Fruit fly (Drosophila melanogaster) ovary, adult (tissue): ENCODE results near the gene CG14937.

Source experiments
- CG17801 ChIP-seq: fragments of 200-800 bp; optimal IDR thresholded peaks from 2 replicates; lab custom pipeline; 2019; ENCODE audit warnings: missing biosample characterization, mild to moderate bottlenecking, missing genetic modification characterization, moderate library complexity; ENCODE audit not compliant: partially characterized antibody

CG14937 gene

DNA sequence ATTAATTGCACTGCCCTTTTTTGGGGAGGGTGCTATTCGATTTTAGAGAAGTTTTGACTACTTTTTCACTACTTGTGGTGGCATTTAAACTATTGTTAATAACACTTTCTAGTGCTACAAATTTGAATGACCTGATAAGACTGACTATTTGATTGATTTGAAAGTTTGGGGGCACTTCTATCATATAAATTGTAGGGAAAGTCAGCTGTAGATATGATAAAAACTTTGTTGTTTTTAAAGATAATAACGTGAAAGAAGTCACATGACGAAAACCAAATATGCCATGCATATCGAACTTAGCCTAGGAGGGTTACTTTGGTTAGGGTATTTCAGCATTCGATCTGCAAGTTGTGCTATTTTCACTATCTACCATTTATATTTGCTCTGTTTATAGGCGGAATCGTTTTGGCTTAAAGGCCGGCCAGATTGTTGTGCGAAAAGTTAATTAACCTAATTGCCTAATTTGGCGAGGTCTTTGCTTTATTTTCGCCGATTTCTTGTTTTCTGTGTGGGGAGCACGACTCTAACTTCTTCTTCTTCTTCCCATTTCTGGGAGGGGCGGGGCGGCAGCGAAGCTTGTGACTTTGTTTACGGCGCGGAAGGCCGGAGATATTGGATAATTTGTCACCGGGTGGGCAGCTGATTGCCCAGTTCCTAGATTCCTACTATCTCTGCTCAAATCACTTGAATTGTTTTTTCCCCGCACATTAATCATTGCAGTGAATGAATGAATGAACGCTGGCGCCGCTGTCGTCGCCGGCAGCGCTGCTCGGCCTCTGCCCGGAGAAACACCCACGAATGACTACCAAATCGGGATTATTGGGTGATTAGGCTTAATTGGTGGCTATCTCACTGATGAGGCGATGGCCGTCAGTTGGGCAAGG is 19.1 kb upstream of the CG14937 start:
- no peak for TF ChIP-seq CG17801 (GFP tag; lab: Kevin White, UChicago)

DNA sequence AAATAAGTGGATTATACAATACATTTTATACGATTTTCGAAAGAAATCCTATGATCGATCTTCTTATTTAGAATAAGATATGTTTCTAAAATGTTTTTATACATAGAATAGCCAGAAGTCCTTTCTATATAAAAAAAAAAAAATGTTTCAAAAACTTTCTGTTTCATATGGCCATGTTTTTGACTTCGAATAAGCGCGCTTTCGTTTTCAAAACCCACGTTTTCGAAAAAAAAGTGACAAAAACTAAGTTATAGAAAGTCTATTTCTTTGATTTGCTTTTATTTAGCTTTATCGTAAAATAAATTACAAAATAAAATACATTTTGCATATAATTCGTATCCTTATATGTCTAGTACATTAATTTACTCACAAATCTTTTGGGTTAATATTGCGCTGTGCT is 15.9 kb upstream of the CG14937 start:
- no peak for TF ChIP-seq CG17801 (GFP tag; lab: Kevin White, UChicago)

DNA sequence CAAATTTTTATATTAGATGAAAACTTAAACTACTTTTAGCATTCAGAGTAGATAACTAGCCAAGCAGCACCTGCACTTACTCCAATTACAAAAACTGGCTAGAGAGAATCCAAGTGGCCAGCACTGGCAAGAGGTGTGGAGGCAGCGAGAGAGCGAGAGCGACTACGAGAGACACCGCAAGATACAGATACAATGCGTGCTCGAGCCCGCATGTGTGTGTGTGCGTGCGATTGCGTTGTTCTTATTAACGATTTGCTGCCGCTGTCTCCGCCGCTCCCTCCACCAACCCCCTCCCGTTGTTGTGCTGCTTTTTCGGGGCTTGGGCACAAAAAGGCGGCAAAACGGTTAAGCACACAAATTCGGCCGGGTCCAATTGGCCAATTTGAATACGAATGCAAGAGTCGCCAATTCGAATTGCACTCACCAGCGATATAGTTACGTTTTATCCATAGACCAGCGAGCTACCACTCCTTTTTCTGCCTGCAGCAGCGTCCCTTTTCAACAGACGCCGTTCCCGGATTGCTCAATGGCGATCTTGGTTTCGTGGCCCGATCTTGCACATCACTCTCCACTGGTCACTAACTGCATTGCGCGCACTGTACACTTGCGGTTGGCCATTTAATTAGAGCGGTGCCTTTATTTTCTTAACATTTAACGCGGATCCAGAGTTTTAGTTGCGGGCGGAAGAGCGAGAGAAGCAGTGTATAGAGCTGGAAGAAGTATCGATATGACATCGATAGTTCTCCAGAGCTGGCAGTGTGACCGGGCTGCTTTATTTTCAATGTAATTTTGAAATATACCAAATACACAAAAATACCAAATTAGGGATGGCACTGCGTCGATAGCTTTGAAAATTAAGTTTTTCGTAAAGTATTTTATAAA is 15.1 kb upstream of the CG14937 start, which contains the start of gene crol:
crol (minus strand) TSS at position 737 of the 882 bp plus-strand sequence.
- TF ChIP-seq CG17801 (GFP tag; lab: Kevin White, UChicago), result no peak

DNA sequence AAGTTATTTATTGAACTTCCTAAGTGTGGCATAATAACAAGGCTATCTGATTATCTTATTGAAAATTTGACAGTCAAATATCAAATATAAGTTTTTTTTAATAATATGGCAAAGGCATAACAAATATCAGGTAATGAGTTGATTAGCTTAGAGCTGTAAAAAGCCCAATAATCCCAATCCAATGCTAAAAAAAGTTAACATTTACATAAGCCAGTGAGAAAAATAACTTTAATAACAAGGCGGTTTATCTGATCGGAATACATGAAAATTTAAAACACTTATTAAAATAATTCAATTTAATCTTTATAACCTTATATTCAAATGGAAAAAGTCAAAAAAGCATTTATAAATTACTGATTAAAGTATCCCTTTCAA is 14.4 kb upstream of the CG14937 start:
- TF ChIP-seq CG17801 (GFP tag; lab: Kevin White, UChicago), result no peak

DNA sequence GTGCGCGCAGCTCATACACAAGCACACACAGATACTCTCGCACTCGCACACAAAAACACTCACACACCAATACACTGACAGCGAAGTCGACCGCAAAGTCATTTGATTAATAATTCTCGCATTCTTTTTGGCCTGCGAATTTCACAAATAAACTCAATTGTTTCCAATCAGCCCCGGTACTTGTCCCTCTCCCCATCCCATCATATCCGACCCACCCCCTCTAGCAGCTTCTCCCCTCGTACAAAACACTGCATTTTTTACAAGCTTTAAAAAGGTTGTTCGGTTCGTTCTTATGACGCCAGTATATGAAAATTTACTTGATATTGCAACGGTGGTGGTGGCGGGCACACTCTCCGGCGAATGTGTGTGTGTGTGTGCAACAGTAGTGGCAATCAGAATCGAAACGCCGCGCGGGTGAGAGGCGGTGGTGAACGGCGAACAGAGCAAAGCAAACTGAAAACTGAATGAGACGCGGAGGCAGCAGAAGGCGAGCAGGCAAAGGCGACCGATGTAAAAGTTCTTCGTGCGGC is 13.9 kb upstream of the CG14937 start:
- peak; percentile 48 for TF ChIP-seq CG17801 (GFP tag; lab: Kevin White, UChicago)

dm6 chr2L:11806701-11807674 is 13.1 kb upstream of the CG14937 start:
- TF ChIP-seq CG17801 (GFP tag; lab: Kevin White, UChicago), result peak; percentile 51

DNA sequence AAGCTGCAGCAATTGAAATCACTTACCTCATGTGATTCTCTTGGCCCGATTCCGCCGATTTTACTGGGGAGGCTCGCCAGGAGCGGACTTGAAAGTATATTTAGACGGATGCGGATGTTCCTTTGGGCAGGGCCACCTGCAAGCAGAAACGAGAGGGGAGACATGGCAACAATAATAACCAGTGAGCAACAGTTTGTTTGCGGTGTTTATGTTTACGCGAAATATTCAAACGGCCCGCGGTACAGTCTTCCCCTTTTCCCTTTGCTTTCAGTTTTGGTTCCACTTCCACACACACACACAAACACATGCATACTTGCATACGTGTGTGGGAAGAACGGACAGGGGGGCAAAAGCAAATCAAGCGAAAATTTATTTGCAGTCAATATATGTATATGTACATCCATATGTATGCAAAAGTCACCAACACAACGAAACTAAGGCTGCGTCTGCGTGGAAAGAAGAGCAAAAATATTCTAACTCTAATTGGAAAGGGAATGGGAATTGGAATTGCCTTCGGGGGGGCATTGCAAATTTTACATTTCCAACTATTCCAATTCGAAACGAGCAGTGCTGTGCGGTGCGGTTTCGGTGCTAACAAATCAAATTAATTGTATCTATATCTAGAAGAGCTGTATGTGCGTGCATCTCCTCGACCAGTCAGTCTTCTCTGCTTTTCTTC is 12.3 kb upstream of the CG14937 start:
- no peak for TF ChIP-seq CG17801 (GFP tag; lab: Kevin White, UChicago)

DNA sequence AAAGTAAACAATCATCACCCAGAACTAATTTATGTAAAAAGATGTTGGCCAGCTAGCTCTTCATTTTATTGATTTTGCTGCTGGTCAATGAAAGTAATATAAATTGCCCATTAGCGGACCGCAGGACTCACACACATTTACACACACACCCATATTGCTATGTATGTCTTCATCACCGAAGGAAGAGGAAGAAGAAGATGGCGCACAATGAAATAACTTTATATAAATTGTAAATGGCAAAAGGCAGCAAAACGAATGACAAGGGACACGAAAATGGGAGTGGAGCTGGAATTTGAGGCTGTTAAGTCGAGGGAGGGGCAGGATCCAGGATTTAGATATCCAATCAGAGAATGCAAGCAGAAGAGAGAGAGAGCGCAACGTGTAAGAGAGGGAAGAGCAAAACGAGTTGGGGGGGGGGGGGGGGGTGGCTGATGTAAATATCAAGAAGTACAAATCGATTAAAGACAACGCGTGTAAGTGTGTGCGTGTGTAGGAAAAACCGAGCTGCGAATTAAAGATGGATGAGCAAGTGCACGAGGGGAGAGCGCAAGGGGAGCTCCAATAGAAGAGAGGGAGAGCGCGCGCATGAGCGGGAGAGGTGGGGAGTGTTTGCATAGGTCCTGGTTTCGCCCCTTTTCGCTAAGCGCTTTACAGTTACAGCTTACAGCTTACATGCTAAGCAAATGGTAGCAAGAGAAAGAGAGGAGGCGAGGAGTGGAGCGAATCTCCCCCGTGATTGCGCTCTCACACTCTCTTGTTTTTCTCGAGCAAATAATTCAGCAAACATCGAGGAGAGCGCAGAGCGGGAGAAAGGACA is 10.6 kb upstream of the CG14937 start:
- TF ChIP-seq CG17801 (GFP tag; lab: Kevin White, UChicago), result no peak

DNA sequence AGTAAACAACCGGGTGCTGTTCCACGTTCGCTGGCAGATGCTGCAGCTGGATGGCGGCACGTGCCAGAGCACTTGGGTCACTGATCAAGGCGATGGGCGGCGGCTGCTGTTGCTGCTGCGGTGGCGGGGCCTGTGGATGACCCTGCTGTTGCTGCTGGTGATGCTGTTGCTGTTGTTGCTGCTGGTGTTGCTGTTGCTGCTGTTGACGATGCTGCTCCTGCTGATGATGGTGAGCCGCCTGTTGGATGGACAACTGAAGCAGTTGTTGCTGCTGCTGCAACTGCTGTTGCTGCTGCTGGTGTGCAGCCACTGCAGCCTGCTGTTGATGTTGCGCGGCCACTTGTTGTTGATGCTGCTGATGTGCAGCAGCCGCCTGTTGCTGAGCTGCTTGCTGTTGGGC is 3.2 kb upstream of the CG14937 start:
- TF ChIP-seq CG17801 (GFP tag; lab: Kevin White, UChicago), result no peak

DNA sequence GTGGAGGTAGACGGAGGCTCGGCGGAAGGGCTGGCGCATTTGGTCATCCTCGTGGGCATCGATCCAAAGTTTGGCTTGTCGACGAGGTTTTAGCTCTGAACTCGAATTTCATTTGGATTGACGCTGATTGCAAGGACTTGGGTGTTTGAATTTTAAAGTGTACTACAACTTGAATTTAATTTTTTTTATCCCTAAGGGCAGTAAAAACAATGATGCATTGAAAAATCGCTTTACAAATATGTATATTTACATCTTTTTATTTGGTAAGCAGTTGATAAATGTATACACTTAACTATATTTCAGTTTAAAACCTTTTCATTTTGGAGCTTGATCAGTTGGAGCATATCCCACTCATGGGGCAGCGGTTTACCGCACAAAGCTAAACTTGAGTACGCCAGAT is 1.6 kb downstream of the CG14937 start, which contains the start of gene Tsp33B:
Tsp33B (minus strand) TSS at position 101 of the 400 bp plus-strand sequence.
- TF ChIP-seq CG17801 (GFP tag; lab: Kevin White, UChicago), result no peak

DNA sequence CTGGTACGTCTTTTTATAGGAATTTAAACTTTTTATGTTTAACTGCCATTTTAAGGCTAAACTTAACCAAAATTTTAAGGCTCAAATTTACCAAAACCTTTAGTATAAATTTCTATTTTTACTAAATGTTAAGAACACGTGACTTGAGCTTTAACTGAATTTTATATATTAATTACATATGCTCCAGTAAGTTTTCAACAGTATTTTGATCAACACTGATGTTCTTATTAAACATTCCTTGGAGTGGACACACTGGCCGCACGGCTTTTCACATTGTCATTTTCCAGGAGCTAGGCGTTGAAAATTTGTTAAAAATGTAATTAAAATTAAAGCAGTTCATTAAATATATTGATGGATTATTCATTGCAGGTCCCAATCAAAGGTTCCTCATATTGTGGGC is 4.2 kb downstream of the CG14937 start, which contains the start of gene CG14932:
CG14932 (plus strand) TSS at position 230 of the 400 bp plus-strand sequence.
- no peak for TF ChIP-seq CG17801 (GFP tag; lab: Kevin White, UChicago)

DNA sequence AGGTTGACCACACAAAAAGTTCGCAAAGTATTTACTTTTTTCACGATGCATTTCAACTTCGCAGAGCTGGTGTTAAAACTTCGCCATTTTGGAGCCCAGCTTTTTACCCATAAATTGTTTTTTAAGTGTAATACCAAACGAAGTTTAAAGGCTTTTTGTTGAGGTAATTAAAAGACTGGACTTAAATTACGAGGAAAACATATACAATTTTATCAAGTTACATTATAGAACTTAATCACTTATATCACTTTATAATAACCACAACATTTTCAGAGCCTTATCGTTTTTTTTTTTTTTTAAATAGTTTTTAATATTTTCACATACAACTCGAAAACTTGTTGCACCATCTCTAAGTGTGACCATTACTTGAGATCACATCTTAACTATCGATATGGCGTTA is 5.9 kb downstream of the CG14937 start, which contains the start of gene CG14931:
CG14931 (plus strand) TSS at position 301 of the 400 bp plus-strand sequence.
- no peak for TF ChIP-seq CG17801 (GFP tag; lab: Kevin White, UChicago)
